Worm (Caenorhabditis elegans): ENCODE results near the gene T07E3.3.
A peak's percentile ranks its signal among the peaks of the same experiment; 100 is the strongest.

Gene T07E3.3

ce11 chrIII:6931896-6932295, 28.2 kb downstream of the T07E3.3 start, which contains the start of gene byn-1 (continued):
- TF ChIP-seq ceh-100 (GFP tag; IDR thresholded peaks at IDR 0.05) (no peak), repo-1 (tag; optimal IDR thresholded peaks at IDR 0.05) (peak; percentile 5), ztf-28 (GFP tag; IDR thresholded peaks at IDR 0.05) (no peak), F49E8.2 (tag; optimal IDR thresholded peaks at IDR 0.05; ENCODE audit: insufficient read depth) (peak; percentile 12), F55B11.4 (tag; optimal IDR thresholded peaks at IDR 0.05; ENCODE audit: borderline replicate concordance, insufficient read depth) (no peak), lsy-27 (tag; optimal IDR thresholded peaks at IDR 0.05; ENCODE audit: borderline replicate concordance, insufficient read depth) (no peak), B0019.2 (GFP tag; conservative IDR thresholded peaks at IDR 0.05) (no peak), sea-2 (GFP tag; IDR thresholded peaks at IDR 0.05) (no peak), Y56A3A.18 (GFP tag; IDR thresholded peaks at IDR 0.05) (peak; percentile 35; the same call in 1 of the 2 replicates), madf-8 (GFP tag; conservative IDR thresholded peaks at IDR 0.05) (no peak), K12H6.12 (tag; optimal IDR thresholded peaks at IDR 0.05) (no peak), ekl-4 (GFP tag; IDR thresholded peaks at IDR 0.05) (no peak; the same call in 1 of the 2 replicates), T26A5.8 (tag; optimal IDR thresholded peaks at IDR 0.05) (no peak), F23B12.7 (tag; optimal IDR thresholded peaks at IDR 0.05; ENCODE audit: insufficient read depth) (no peak), lin-35 (GFP tag; optimal IDR thresholded peaks at IDR 0.05) (no peak), nhr-179 (tag; optimal IDR thresholded peaks at IDR 0.05) (no peak), ceh-27 (GFP tag; optimal IDR thresholded peaks at IDR 0.05) (no peak), lin-26 (GFP tag; IDR thresholded peaks at IDR 0.05) (no peak), ZK185.1 (tag; optimal IDR thresholded peaks at IDR 0.05; ENCODE audit: poor library complexity, severe bottlenecking) (no peak), T07F8.4 (tag; optimal IDR thresholded peaks at IDR 0.05) (no peak), F33H1.4 (GFP tag; IDR thresholded peaks at IDR 0.05) (no peak), aptf-2 (GFP tag; conservative IDR thresholded peaks at IDR 0.05) (no peak), F37B4.10 (GFP tag; IDR thresholded peaks at IDR 0.05) (no peak), ztf-3 (GFP tag; optimal IDR thresholded peaks at IDR 0.05) (no peak), akir-1 (GFP tag; optimal IDR thresholded peaks at IDR 0.05) (no peak), snpc-4 (GFP tag; optimal IDR thresholded peaks at IDR 0.05) (no peak), snpc-4 (tag; optimal IDR thresholded peaks at IDR 0.05) (peak in 1 of 4 experiments; percentile 26), cebp-2 (GFP tag; IDR thresholded peaks at IDR 0.05) (no peak), lin-54 (GFP tag; optimal IDR thresholded peaks at IDR 0.05) (peak; percentile 24), unc-130 (GFP tag; optimal IDR thresholded peaks at IDR 0.05) (no peak), mxl-1 (tag; optimal IDR thresholded peaks at IDR 0.05) (no peak), ztf-18 (tag; optimal IDR thresholded peaks at IDR 0.05) (no peak), egl-18 (GFP tag; IDR thresholded peaks at IDR 0.05) (no peak), B0261.1 (tag; optimal IDR thresholded peaks at IDR 0.05) (no peak), Y67H2A.10 (GFP tag; conservative IDR thresholded peaks at IDR 0.05) (no peak), lsl-1 (GFP tag; optimal IDR thresholded peaks at IDR 0.05) (no peak), cebp-1 (GFP tag; IDR thresholded peaks at IDR 0.05) (no peak), cebp-1 (tag; optimal IDR thresholded peaks at IDR 0.05) (peak; percentile 22), ztf-26 (tag; optimal IDR thresholded peaks at IDR 0.05) (no peak), dpff-1 (tag; optimal IDR thresholded peaks at IDR 0.05) (peak; percentile 25), mcd-1 (GFP tag; IDR thresholded peaks at IDR 0.05) (peak; percentile 25; the same call in 1 of the 2 replicates), D2030.7 (GFP tag; IDR thresholded peaks at IDR 0.05) (no peak), athp-1 (tag; optimal IDR thresholded peaks at IDR 0.05) (peak; percentile 32), zim-3 (tag; optimal IDR thresholded peaks at IDR 0.05) (no peak), snpc-1.3 (tag; optimal IDR thresholded peaks at IDR 0.05; ENCODE audit: insufficient read depth) (peak; percentile 12), hmg-20 (GFP tag; IDR thresholded peaks at IDR 0.05) (no peak), Y95B8A.8 (GFP tag; IDR thresholded peaks at IDR 0.05) (no peak), bed-2 (GFP tag; IDR thresholded peaks at IDR 0.05) (no peak), ceh-58 (GFP tag; IDR thresholded peaks at IDR 0.05) (no peak)

Data from whole organism, young adult.